Fruit fly (Drosophila melanogaster): ENCODE results near the gene CG15337.

DNA sequence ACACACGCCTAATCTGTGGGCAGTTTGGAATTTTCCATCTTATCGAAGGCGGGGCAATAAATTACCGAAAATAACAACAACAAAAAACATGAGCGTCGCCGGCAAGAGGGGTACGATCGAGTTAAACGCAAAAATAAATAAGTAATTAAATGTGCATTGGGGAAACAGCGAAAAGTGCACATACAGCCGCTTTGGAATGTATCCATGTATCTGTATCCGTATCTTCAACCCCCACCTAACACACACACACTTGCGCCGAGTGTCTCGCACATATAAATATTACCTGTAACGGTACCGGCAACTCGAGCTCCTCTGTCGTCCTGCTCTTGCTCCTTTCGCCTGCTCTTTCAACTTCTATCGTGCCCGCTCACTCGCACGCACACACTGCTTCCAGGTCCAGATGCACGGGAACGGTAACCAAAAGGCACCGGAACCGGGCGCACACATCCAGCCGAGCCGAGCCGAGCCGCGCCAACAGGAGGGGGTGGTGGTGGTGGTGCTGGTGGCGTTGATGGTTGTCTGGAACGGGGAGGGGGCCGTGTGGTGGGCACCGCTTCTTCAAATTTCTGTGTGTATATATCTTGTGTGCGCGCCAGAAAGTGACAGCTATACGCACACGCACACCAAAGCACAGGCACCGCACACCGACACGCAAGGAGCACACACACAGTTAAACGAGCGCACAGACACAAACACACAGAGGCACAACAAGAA, 18.3 kb upstream of the CG15337 start:
- no peak for TF ChIP-seq psq (optimal IDR thresholded peaks at IDR 0.05)
- TF ChIP-seq h (optimal IDR thresholded peaks at IDR 0.05): no peak
